Fruit fly (Drosophila melanogaster) S2 (cell line): ENCODE data around the gene CG6310.

Source experiments
- CG8478 ChIP-seq: fragments of >200 bp; optimal IDR thresholded peaks from 2 replicates; lab custom pipeline; 2018
- CTCF ChIP-seq, 2 experiments: fragments of >200 bp; optimal IDR thresholded peaks; 2 replicates each; lab custom pipeline; 2018

DNA sequence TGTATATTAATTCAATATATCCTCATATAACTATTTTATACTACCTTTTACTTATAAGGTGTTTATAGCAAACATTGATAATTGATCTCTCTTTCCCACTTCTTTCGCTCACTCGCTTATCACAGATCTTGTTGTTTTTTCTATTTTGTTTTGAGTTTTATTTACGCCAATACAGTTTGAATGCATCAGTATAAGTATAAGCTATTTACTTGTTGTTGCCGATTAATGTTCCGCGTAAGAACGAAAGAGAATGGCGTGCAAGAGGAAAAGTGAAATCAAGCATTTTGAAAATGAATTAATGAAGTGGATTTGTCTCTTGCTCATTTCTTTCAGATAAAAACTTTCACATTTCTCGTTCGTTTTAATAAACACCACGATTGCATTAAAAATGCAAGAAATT is 13.9 kb upstream of the CG6310 start:
- TF ChIP-seq CTCF (optimal IDR thresholded peaks at IDR 0.05; lab: Kevin White, UChicago): no peak
- TF ChIP-seq CG8478 (lab: Kevin White, UChicago): no peak
